Worm (Caenorhabditis elegans): ENCODE measurements around the gene Y1B5A.1.

- TF ChIP-seq madf-8 (GFP tag; conservative IDR thresholded peaks at IDR 0.05) (no peak), him-1 (tag; optimal IDR thresholded peaks at IDR 0.05) (no peak), efl-1 (GFP tag; optimal IDR thresholded peaks at IDR 0.05) (no peak), pha-4 (tag; optimal IDR thresholded peaks at IDR 0.05) (no peak), Y53F4B.3 (GFP tag; IDR thresholded peaks at IDR 0.05) (no peak), hlh-12 (tag; optimal IDR thresholded peaks at IDR 0.05) (no peak), tbx-9 (tag; optimal IDR thresholded peaks at IDR 0.05; ENCODE audit: borderline replicate concordance) (no peak), B0261.1 (tag; optimal IDR thresholded peaks at IDR 0.05) (no peak)
Observed at ce11 chrX:7125178-7125577, 40.0 kb downstream of the Y1B5A.1 start.
